Worm (Caenorhabditis elegans) whole organism, young adult: ENCODE results near the gene Y54G2A.7.

ENCODE experiments used
- B0336.3 ChIP-seq: fragments of 200-800 bp; sonication (Bioruptor generic); IDR thresholded peaks from 2 replicates; pipeline ENCODE4 v1.3.6; 2022; ENCODE audit warnings: missing genetic modification characterization, missing compliant biosample characterization
- D2030.7 ChIP-seq: fragments of 200-800 bp; sonication (Bioruptor generic); IDR thresholded peaks from 2 replicates; pipeline ENCODE4 v1.3.6; 2022; ENCODE audit warnings: missing genetic modification reagents, missing genetic modification characterization, missing compliant biosample characterization
- F10E7.11 ChIP-seq: sonication (generic microtip); optimal IDR thresholded peaks from 2 replicates; lab custom pipeline; 2017; ENCODE audit warnings: mild to moderate bottlenecking, missing genetic modification characterization, moderate library complexity, missing compliant biosample characterization
- F39B2.1 ChIP-seq: fragments of 200-800 bp; sonication (Bioruptor generic); IDR thresholded peaks from 2 replicates; pipeline ENCODE4 v1.3.6; 2022; ENCODE audit warnings: missing genetic modification reagents, missing genetic modification characterization, missing compliant biosample characterization
- F52B5.7 ChIP-seq: sonication (generic microtip); optimal IDR thresholded peaks from 2 replicates; lab custom pipeline; 2016; ENCODE audit warnings: mild to moderate bottlenecking, missing genetic modification characterization, missing compliant biosample characterization
- T07F8.4 ChIP-seq: sonication (generic microtip); optimal IDR thresholded peaks from 2 replicates; lab custom pipeline; 2016; ENCODE audit warnings: mild to moderate bottlenecking, missing genetic modification characterization, moderate library complexity, missing compliant biosample characterization
- Y67H2A.10 ChIP-seq: fragments of 200-800 bp; sonication (Bioruptor generic); conservative IDR thresholded peaks from 2 replicates; pipeline ENCODE4 v1.3.6; 2022; ENCODE audit warnings: missing genetic modification reagents, missing genetic modification characterization, missing compliant biosample characterization
- Y79H2A.3 ChIP-seq: fragments of 200-800 bp; sonication (Bioruptor generic); conservative IDR thresholded peaks from 2 replicates; pipeline ENCODE4 v1.3.6; 2022; ENCODE audit warnings: missing genetic modification reagents, missing genetic modification characterization, missing compliant biosample characterization
- ZK185.1 ChIP-seq: sonication (generic microtip); optimal IDR thresholded peaks from 2 replicates; lab custom pipeline; 2016; ENCODE audit warnings: mild to moderate bottlenecking, missing genetic modification characterization, missing compliant biosample characterization; ENCODE audit not compliant: poor library complexity, severe bottlenecking
- aptf-3 ChIP-seq: fragments of 200-800 bp; sonication (Bioruptor generic); IDR thresholded peaks from 2 replicates; pipeline ENCODE4 v1.3.6; 2022; ENCODE audit warnings: missing genetic modification characterization, missing compliant biosample characterization
- atf-7 ChIP-seq: sonication (generic microtip); optimal IDR thresholded peaks from 2 replicates; lab custom pipeline; 2017; ENCODE audit warnings: mild to moderate bottlenecking, missing genetic modification characterization, missing compliant biosample characterization
- athp-1 ChIP-seq: sonication (generic microtip); optimal IDR thresholded peaks from 2 replicates; lab custom pipeline; 2017; ENCODE audit warnings: mild to moderate bottlenecking, missing genetic modification characterization, missing compliant biosample characterization
- attf-5 ChIP-seq: fragments of 200-800 bp; sonication (Bioruptor generic); optimal IDR thresholded peaks from 2 replicates; lab custom pipeline; 2018; ENCODE audit warnings: mild to moderate bottlenecking, missing genetic modification characterization, missing compliant biosample characterization
- attf-6 ChIP-seq: fragments of 200-800 bp; sonication (Bioruptor generic); IDR thresholded peaks from 2 replicates; pipeline ENCODE4 v1.3.6; 2022; ENCODE audit warnings: missing genetic modification reagents, missing genetic modification characterization, missing compliant biosample characterization
- bed-1 ChIP-seq: fragments of 200-800 bp; sonication (Bioruptor generic); IDR thresholded peaks from 2 replicates; pipeline ENCODE4 v1.3.6; 2022; ENCODE audit warnings: missing genetic modification reagents, missing genetic modification characterization, missing compliant biosample characterization
- ccch-3 ChIP-seq: fragments of 200-800 bp; sonication (Bioruptor generic); optimal IDR thresholded peaks from 2 replicates; lab custom pipeline; 2018; ENCODE audit warnings: mild to moderate bottlenecking, missing genetic modification characterization, missing compliant biosample characterization
- cebp-2 ChIP-seq: fragments of 200-800 bp; sonication (Bioruptor generic); IDR thresholded peaks from 2 replicates; pipeline ENCODE4 v1.3.6; 2022; ENCODE audit warnings: missing genetic modification characterization, missing compliant biosample characterization
- chd-7 ChIP-seq: sonication (generic microtip); optimal IDR thresholded peaks from 2 replicates; lab custom pipeline; 2016; ENCODE audit warnings: mild to moderate bottlenecking, missing genetic modification characterization, moderate library complexity, missing compliant biosample characterization
- die-1 ChIP-seq: sonication (generic microtip); optimal IDR thresholded peaks from 2 replicates; lab custom pipeline; 2016; ENCODE audit warnings: missing genotype, mild to moderate bottlenecking, missing genetic modification characterization, missing compliant biosample characterization
- dpff-1 ChIP-seq: sonication (generic microtip); optimal IDR thresholded peaks from 2 replicates; lab custom pipeline; 2017; ENCODE audit warnings: mild to moderate bottlenecking, missing genetic modification characterization, missing compliant biosample characterization
- egl-44 ChIP-seq: fragments of 200-800 bp; sonication (Bioruptor generic); IDR thresholded peaks from 2 replicates; pipeline ENCODE4 v1.3.6; 2022; ENCODE audit warnings: missing genetic modification reagents, missing genetic modification characterization, missing compliant biosample characterization
- egrh-3 ChIP-seq: fragments of 200-800 bp; sonication (Bioruptor generic); IDR thresholded peaks from 2 replicates; pipeline ENCODE4 v1.3.6; 2022; ENCODE audit warnings: missing genetic modification reagents, missing genetic modification characterization, missing compliant biosample characterization
- fkh-3 ChIP-seq: sonication (generic microtip); optimal IDR thresholded peaks from 2 replicates; lab custom pipeline; 2016; ENCODE audit warnings: mild to moderate bottlenecking, missing genetic modification characterization, missing compliant biosample characterization
- hlh-12 ChIP-seq: sonication (generic microtip); optimal IDR thresholded peaks from 2 replicates; lab custom pipeline; 2016; ENCODE audit warnings: missing genetic modification characterization, missing compliant biosample characterization
- hlh-26 ChIP-seq: fragments of 200-800 bp; sonication (Bioruptor generic); conservative IDR thresholded peaks from 2 replicates; pipeline ENCODE4 v1.3.6; 2022; ENCODE audit warnings: missing genetic modification reagents, missing genetic modification characterization, missing compliant biosample characterization
- hmg-1.2 ChIP-seq: fragments of 200-800 bp; sonication (Bioruptor generic); IDR thresholded peaks from 2 replicates; pipeline ENCODE4 v1.3.6; 2022; ENCODE audit warnings: missing genetic modification reagents, missing genetic modification characterization, missing compliant biosample characterization
- lag-1 ChIP-seq: fragments of 200-800 bp; sonication (Bioruptor generic); IDR thresholded peaks from 2 replicates; pipeline ENCODE4 v1.3.6; 2022; ENCODE audit warnings: missing genetic modification reagents, missing genetic modification characterization, missing compliant biosample characterization
- let-526 ChIP-seq: fragments of 200-800 bp; sonication (Bioruptor generic); IDR thresholded peaks from 2 replicates; pipeline ENCODE4 v1.3.6; 2022; ENCODE audit warnings: missing genetic modification reagents, missing genetic modification characterization, missing compliant biosample characterization
- let-607 ChIP-seq, 2 experiments: fragments of 200-800 bp in 1 of 2; sonication (Bioruptor generic) in 1 of 2; sonication (generic microtip) in 1 of 2; optimal IDR thresholded peaks; 2 replicates each; lab custom pipeline; 2016 to 2018; ENCODE audit warnings: mild to moderate bottlenecking in 2 of 2, missing compliant biosample characterization in 2 of 2, missing genetic modification characterization in 2 of 2, moderate library complexity in 2 of 2, missing genotype in 1 of 2
- lin-35 ChIP-seq, 3 experiments: fragments of 150-350 bp in 2 of 3; sonication (generic microtip) in 1 of 3; optimal IDR thresholded peaks; 2 replicates each; lab custom pipeline; 2014 to 2018; ENCODE audit warnings: missing biosample characterization in 3 of 3, missing genetic modification characterization in 3 of 3, missing genetic modification reagents in 3 of 3
- lin-54 ChIP-seq: fragments of 200-800 bp; sonication (Bioruptor generic); optimal IDR thresholded peaks from 2 replicates; lab custom pipeline; 2018; ENCODE audit warnings: mild to moderate bottlenecking, missing genetic modification characterization, missing compliant biosample characterization
- lsl-1 ChIP-seq: fragments of 200-800 bp; sonication (Bioruptor generic); optimal IDR thresholded peaks from 2 replicates; lab custom pipeline; 2018; ENCODE audit warnings: mild to moderate bottlenecking, missing genetic modification characterization, moderate library complexity, missing compliant biosample characterization
- madf-6 ChIP-seq: fragments of 200-800 bp; sonication (Bioruptor generic); IDR thresholded peaks from 2 replicates; pipeline ENCODE4 v1.3.6; 2022; ENCODE audit warnings: missing genetic modification reagents, missing genetic modification characterization, missing compliant biosample characterization
- mel-28 ChIP-seq: sonication (generic microtip); optimal IDR thresholded peaks from 2 replicates; lab custom pipeline; 2016; ENCODE audit warnings: borderline replicate concordance, mild to moderate bottlenecking, missing genetic modification characterization, missing compliant biosample characterization
- nfyb-1 ChIP-seq: fragments of 200-800 bp; sonication (Bioruptor generic); IDR thresholded peaks from 2 replicates; pipeline ENCODE4 v1.3.6; 2022; ENCODE audit warnings: missing genetic modification reagents, missing genetic modification characterization, missing compliant biosample characterization
- nhr-120 ChIP-seq: fragments of 200-800 bp; sonication (Bioruptor generic); IDR thresholded peaks from 2 replicates; pipeline ENCODE4 v1.3.6; 2022; ENCODE audit warnings: missing genetic modification characterization, missing compliant biosample characterization
- nhr-90 ChIP-seq: sonication (generic microtip); optimal IDR thresholded peaks from 2 replicates; lab custom pipeline; 2016; ENCODE audit warnings: missing genotype, mild to moderate bottlenecking, missing genetic modification characterization, missing compliant biosample characterization
- rec-8 ChIP-seq, 2 experiments: sonication (generic microtip); optimal IDR thresholded peaks; 2 replicates each; lab custom pipeline; 2016; ENCODE audit warnings: mild to moderate bottlenecking in 2 of 2, missing genetic modification characterization in 2 of 2, missing genetic modification reagents in 2 of 2, missing genotype in 2 of 2, missing biosample characterization in 1 of 2, missing compliant biosample characterization in 1 of 2, moderate library complexity in 1 of 2
- repo-1 ChIP-seq: sonication (generic microtip); optimal IDR thresholded peaks from 2 replicates; lab custom pipeline; 2017; ENCODE audit warnings: mild to moderate bottlenecking, missing genetic modification characterization, missing compliant biosample characterization
- rpc-1 ChIP-seq, 2 experiments: fragments of 150-350 bp in 1 of 2; sonication (generic microtip) in 1 of 2; optimal IDR thresholded peaks; 2 replicates each; lab custom pipeline; 2014 to 2018; ENCODE audit warnings: missing biosample characterization in 1 of 2, missing genetic modification characterization in 1 of 2, missing genetic modification reagents in 1 of 2, missing genotype in 1 of 2
- sdz-38 ChIP-seq: sonication (generic microtip); optimal IDR thresholded peaks from 2 replicates; lab custom pipeline; 2016; ENCODE audit warnings: missing genotype, missing genetic modification characterization, missing compliant biosample characterization
- snpc-1.3 ChIP-seq: sonication (generic microtip); optimal IDR thresholded peaks from 2 replicates; lab custom pipeline; 2017; ENCODE audit warnings: missing genetic modification characterization, mild to moderate bottlenecking, missing compliant biosample characterization, antibody characterized with exemption, moderate library complexity, missing genotype, missing genetic modification reagents; ENCODE audit not compliant: insufficient read depth
- snpc-3.4 ChIP-seq: sonication (generic microtip); optimal IDR thresholded peaks from 2 replicates; lab custom pipeline; 2017; ENCODE audit warnings: missing genetic modification characterization, mild to moderate bottlenecking, missing compliant biosample characterization, antibody characterized with exemption, moderate library complexity, missing genotype, missing genetic modification reagents
- xnd-1 ChIP-seq: sonication (generic microtip); optimal IDR thresholded peaks from 2 replicates; lab custom pipeline; 2016; ENCODE audit warnings: missing genotype, missing genetic modification reagents, missing genetic modification characterization, missing compliant biosample characterization
- ztf-18 ChIP-seq: sonication (generic microtip); optimal IDR thresholded peaks from 2 replicates; lab custom pipeline; 2016; ENCODE audit warnings: missing genotype, mild to moderate bottlenecking, missing genetic modification characterization, missing compliant biosample characterization
- ztf-25 ChIP-seq: fragments of 200-800 bp; sonication (Bioruptor generic); IDR thresholded peaks from 2 replicates; pipeline ENCODE4 v1.3.6; 2022; ENCODE audit warnings: missing genetic modification reagents, missing genetic modification characterization, missing compliant biosample characterization
- ztf-3 ChIP-seq: fragments of 200-800 bp; sonication (Bioruptor generic); optimal IDR thresholded peaks from 2 replicates; lab custom pipeline; 2018; ENCODE audit warnings: mild to moderate bottlenecking, missing genetic modification characterization, missing compliant biosample characterization
- ztf-6 ChIP-seq: fragments of 200-800 bp; sonication (Bioruptor generic); IDR thresholded peaks from 2 replicates; pipeline ENCODE4 v1.3.6; 2022; ENCODE audit warnings: missing genetic modification reagents, missing genetic modification characterization, missing compliant biosample characterization

The Y54G2A.7 gene

DNA sequence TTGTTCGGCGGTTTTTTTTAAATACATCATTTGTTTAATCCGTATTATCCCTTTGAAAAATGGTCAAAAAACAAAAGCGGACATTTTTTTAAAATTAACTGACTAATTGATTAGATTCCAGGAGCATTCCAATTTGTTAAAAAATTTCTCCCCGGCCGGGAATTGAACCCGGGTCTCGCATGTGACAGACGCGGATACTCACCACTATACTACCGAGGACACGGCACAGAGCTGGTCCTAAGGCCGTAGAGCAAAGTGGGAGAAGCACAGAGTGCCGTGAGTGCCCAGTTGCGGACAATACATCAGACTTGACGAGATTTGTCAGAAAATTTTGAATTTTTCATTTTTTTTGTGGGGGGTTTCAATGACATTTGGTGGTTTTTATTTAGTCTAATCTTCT, 37.4 kb upstream of the Y54G2A.7 start (continued):
- TF ChIP-seq egl-44 (GFP tag; lab: Robert Waterston, UW) (no peak), nhr-90 (tag; lab: Kevin White, UChicago) (peak; percentile 71), attf-5 (GFP tag; lab: Kevin White, UChicago) (peak; percentile 11), lag-1 (GFP tag; lab: Robert Waterston, UW) (no peak), nfyb-1 (GFP tag; lab: Robert Waterston, UW) (no peak), lsl-1 (peak; percentile 32), attf-6 (no peak), F10E7.11 (tag; lab: Kevin White, UChicago) (no peak), atf-7 (tag; lab: Kevin White, UChicago) (no peak), hlh-12 (tag; lab: Kevin White, UChicago) (no peak), snpc-3.4 (tag; lab: Kevin White, UChicago) (peak; percentile 80), dpff-1 (tag; lab: Kevin White, UChicago) (no peak), die-1 (tag; lab: Kevin White, UChicago) (peak; percentile 71), nhr-120 (GFP tag; lab: Robert Waterston, UW) (no peak), rpc-1 (optimal IDR thresholded peaks at IDR 0.05; lab: Kevin White, UChicago) (peak; percentile 68), rpc-1 (tag; optimal IDR thresholded peaks at IDR 0.05; lab: Kevin White, UChicago) (peak; percentile 90), snpc-1.3 (tag; lab: Kevin White, UChicago) (peak; percentile 62), ztf-3 (no peak), T07F8.4 (tag; lab: Kevin White, UChicago) (peak; percentile 1), xnd-1 (tag; lab: Kevin White, UChicago) (no peak), bed-1 (GFP tag; lab: Robert Waterston, UW) (no peak), aptf-3 (GFP tag; lab: Robert Waterston, UW) (no peak), let-607 (tag; optimal IDR thresholded peaks at IDR 0.05; lab: Kevin White, UChicago) (peak in 1 of 2 experiments; percentile 29), F39B2.1 (GFP tag; lab: Robert Waterston, UW) (no peak), cebp-2 (GFP tag; lab: Robert Waterston, UW) (0 out of 2 replicates have a peak, but pooled peaks have one; percentile 49), sdz-38 (tag; lab: Kevin White, UChicago) (no peak), Y79H2A.3 (GFP tag; lab: Robert Waterston, UW) (no peak), hmg-1.2 (GFP tag; lab: Robert Waterston, UW) (peak; percentile 67), egrh-3 (GFP tag; lab: Robert Waterston, UW) (peak; percentile 26; the same call in 1 of the 2 replicates), ZK185.1 (peak; percentile 12), chd-7 (tag; lab: Kevin White, UChicago) (peak; percentile 35), D2030.7 (GFP tag; lab: Robert Waterston, UW) (peak; percentile 77), ccch-3 (GFP tag; lab: Kevin White, UChicago) (no peak), mel-28 (tag; lab: Kevin White, UChicago) (no peak), rec-8 (tag; optimal IDR thresholded peaks at IDR 0.05; lab: Kevin White, UChicago) (peak in 1 of 2 experiments; percentile 78), repo-1 (no peak), athp-1 (peak; percentile 11), ztf-18 (tag; lab: Kevin White, UChicago) (peak; percentile 69), fkh-3 (tag; lab: Kevin White, UChicago) (no peak), lin-54 (peak; percentile 29), ztf-25 (GFP tag; lab: Robert Waterston, UW) (peak; percentile 76; the same call in 1 of the 2 replicates), Y67H2A.10 (GFP tag; lab: Robert Waterston, UW) (no peak), let-526 (GFP tag; lab: Robert Waterston, UW) (no peak), lin-35 (GFP tag; optimal IDR thresholded peaks at IDR 0.05; lab: Kevin White, UChicago) (peak in 1 of 3 experiments; percentile 27), madf-6 (GFP tag; lab: Robert Waterston, UW) (peak; percentile 63), B0336.3 (GFP tag; lab: Robert Waterston, UW) (no peak), F52B5.7 (tag; lab: Kevin White, UChicago) (peak; percentile 17), ztf-6 (GFP tag; lab: Robert Waterston, UW) (no peak), hlh-26 (no peak)
